Worm (Caenorhabditis elegans) whole organism, L3 larva: ENCODE measurements around the gene srx-12.

Experiments used
- R02D3.7 ChIP-seq: fragments of 150-350 bp; optimal IDR thresholded peaks from 2 replicates; lab custom pipeline; 2014; ENCODE audit warnings: missing biosample characterization, missing genetic modification characterization
- aly-2 ChIP-seq: fragments of 150-350 bp; optimal IDR thresholded peaks from 2 replicates; lab custom pipeline; 2014; ENCODE audit warnings: missing biosample characterization, missing genetic modification characterization
- ama-1 ChIP-seq: fragments of 150-350 bp; optimal IDR thresholded peaks from 2 replicates; lab custom pipeline; 2018
- ceh-28 ChIP-seq: fragments of 150-350 bp; optimal IDR thresholded peaks from 2 replicates; lab custom pipeline; 2014; ENCODE audit warnings: missing biosample characterization, missing genetic modification reagents, missing genetic modification characterization
- ceh-82 ChIP-seq: fragments of 150-350 bp; optimal IDR thresholded peaks from 2 replicates; lab custom pipeline; 2014; ENCODE audit warnings: missing biosample characterization, missing genetic modification characterization
- ceh-9 ChIP-seq: sonication (generic microtip); optimal IDR thresholded peaks from 2 replicates; lab custom pipeline; 2018; ENCODE audit warnings: missing biosample characterization, missing genetic modification characterization
- daf-12 ChIP-seq: fragments of 150-350 bp; optimal IDR thresholded peaks from 2 replicates; lab custom pipeline; 2014; ENCODE audit warnings: missing biosample characterization, missing genetic modification reagents, missing genetic modification characterization
- egl-27 ChIP-seq: sonication (generic microtip); optimal IDR thresholded peaks from 4 replicates; lab custom pipeline; 2017; ENCODE audit warnings: missing biosample characterization, missing genetic modification reagents, missing genetic modification characterization
- egl-5 ChIP-seq: fragments of 150-350 bp; optimal IDR thresholded peaks from 2 replicates; lab custom pipeline; 2017; ENCODE audit warnings: missing biosample characterization, missing genetic modification reagents, missing genetic modification characterization, inconsistent platforms
- elt-1 ChIP-seq: fragments of 150-350 bp; optimal IDR thresholded peaks from 2 replicates; lab custom pipeline; 2014; ENCODE audit warnings: missing biosample characterization, missing genetic modification characterization
- elt-2 ChIP-seq: sonication (generic microtip); optimal IDR thresholded peaks from 2 replicates; lab custom pipeline; 2016; ENCODE audit warnings: missing genetic modification reagents, mild to moderate bottlenecking, missing genetic modification characterization, missing compliant biosample characterization
- fkh-10 ChIP-seq: sonication (generic microtip); optimal IDR thresholded peaks from 2 replicates; lab custom pipeline; 2017; ENCODE audit warnings: missing biosample characterization, missing genetic modification reagents, missing genetic modification characterization
- hmg-11 ChIP-seq: sonication (generic microtip); optimal IDR thresholded peaks from 2 replicates; lab custom pipeline; 2016; ENCODE audit warnings: missing genetic modification characterization, missing compliant biosample characterization
- jun-1 ChIP-seq: fragments of 150-350 bp; optimal IDR thresholded peaks from 2 replicates; lab custom pipeline; 2014; ENCODE audit warnings: missing biosample characterization, missing genetic modification reagents, missing genetic modification characterization
- lin-15B ChIP-seq: fragments of 150-350 bp; optimal IDR thresholded peaks from 2 replicates; lab custom pipeline; 2014; ENCODE audit warnings: missing biosample characterization, missing genetic modification characterization
- lin-39 ChIP-seq: fragments of 150-350 bp; optimal IDR thresholded peaks from 2 replicates; lab custom pipeline; 2018; ENCODE audit warnings: missing biosample characterization, missing genetic modification reagents, missing genetic modification characterization
- lsy-12 ChIP-seq: sonication (generic microtip); optimal IDR thresholded peaks from 2 replicates; lab custom pipeline; 2016; ENCODE audit warnings: mild to moderate bottlenecking, missing genetic modification characterization, missing compliant biosample characterization
- mdl-1 ChIP-seq: fragments of 150-350 bp; optimal IDR thresholded peaks from 2 replicates; lab custom pipeline; 2014; ENCODE audit warnings: missing biosample characterization, missing genetic modification characterization
- mml-1 ChIP-seq: fragments of 150-350 bp; sonication (generic microtip); optimal IDR thresholded peaks from 3 replicates; lab custom pipeline; 2014; ENCODE audit warnings: missing biosample characterization, missing genetic modification characterization
- nfya-1 ChIP-seq: sonication (generic microtip); optimal IDR thresholded peaks from 2 replicates; lab custom pipeline; 2017; ENCODE audit warnings: missing genetic modification characterization, mild to moderate bottlenecking, missing compliant biosample characterization, antibody characterized with exemption, moderate library complexity; ENCODE audit not compliant: insufficient read depth
- nhr-11 ChIP-seq: fragments of 150-350 bp; optimal IDR thresholded peaks from 2 replicates; lab custom pipeline; 2014; ENCODE audit warnings: missing biosample characterization, missing genetic modification characterization
- nhr-12 ChIP-seq: fragments of 150-350 bp; optimal IDR thresholded peaks from 2 replicates; lab custom pipeline; 2014; ENCODE audit warnings: missing biosample characterization, missing genetic modification characterization
- nhr-23 ChIP-seq: fragments of 150-350 bp; optimal IDR thresholded peaks from 2 replicates; lab custom pipeline; 2014; ENCODE audit warnings: missing biosample characterization, missing genetic modification reagents, missing genetic modification characterization
- nhr-237 ChIP-seq: fragments of 150-350 bp; optimal IDR thresholded peaks from 2 replicates; lab custom pipeline; 2014; ENCODE audit warnings: missing biosample characterization, missing genetic modification characterization
- nhr-25 ChIP-seq: sonication (generic microtip); optimal IDR thresholded peaks from 2 replicates; lab custom pipeline; 2017; ENCODE audit warnings: missing biosample characterization, missing genetic modification characterization
- nhr-28 ChIP-seq: fragments of 150-350 bp; optimal IDR thresholded peaks from 2 replicates; lab custom pipeline; 2014; ENCODE audit warnings: missing biosample characterization, missing genetic modification characterization
- nhr-43 ChIP-seq: sonication (generic microtip); optimal IDR thresholded peaks from 2 replicates; lab custom pipeline; 2016; ENCODE audit warnings: mild to moderate bottlenecking, missing genetic modification characterization, missing compliant biosample characterization; ENCODE audit not compliant: poor library complexity, severe bottlenecking
- pha-4 ChIP-seq: fragments of 150-350 bp; optimal IDR thresholded peaks from 2 replicates; lab custom pipeline; 2014; ENCODE audit warnings: missing biosample characterization, missing genetic modification reagents, missing genetic modification characterization
- pqm-1 ChIP-seq: fragments of 150-350 bp; optimal IDR thresholded peaks from 2 replicates; lab custom pipeline; 2017; ENCODE audit warnings: missing biosample characterization, missing genetic modification characterization, inconsistent platforms
- skn-1 ChIP-seq: fragments of 150-350 bp; optimal IDR thresholded peaks from 2 replicates; lab custom pipeline; 2014; ENCODE audit warnings: missing biosample characterization, missing genetic modification characterization
- snpc-4 ChIP-seq: fragments of 150-350 bp; optimal IDR thresholded peaks from 2 replicates; lab custom pipeline; 2014; ENCODE audit warnings: missing biosample characterization, missing genetic modification characterization
- tbx-2 ChIP-seq: sonication (generic microtip); optimal IDR thresholded peaks from 2 replicates; lab custom pipeline; 2016; ENCODE audit warnings: mild to moderate bottlenecking, missing genetic modification characterization, missing compliant biosample characterization
- unc-39 ChIP-seq: sonication (generic microtip); optimal IDR thresholded peaks from 4 replicates; lab custom pipeline; 2017; ENCODE audit warnings: missing biosample characterization, missing genetic modification characterization
- zag-1 ChIP-seq: fragments of 150-350 bp; optimal IDR thresholded peaks from 2 replicates; lab custom pipeline; 2014; ENCODE audit warnings: missing biosample characterization, missing genetic modification characterization
- ztf-4 ChIP-seq: fragments of 150-350 bp; optimal IDR thresholded peaks from 2 replicates; lab custom pipeline; 2014; ENCODE audit warnings: missing biosample characterization, missing genetic modification characterization

The srx-12 gene

DNA sequence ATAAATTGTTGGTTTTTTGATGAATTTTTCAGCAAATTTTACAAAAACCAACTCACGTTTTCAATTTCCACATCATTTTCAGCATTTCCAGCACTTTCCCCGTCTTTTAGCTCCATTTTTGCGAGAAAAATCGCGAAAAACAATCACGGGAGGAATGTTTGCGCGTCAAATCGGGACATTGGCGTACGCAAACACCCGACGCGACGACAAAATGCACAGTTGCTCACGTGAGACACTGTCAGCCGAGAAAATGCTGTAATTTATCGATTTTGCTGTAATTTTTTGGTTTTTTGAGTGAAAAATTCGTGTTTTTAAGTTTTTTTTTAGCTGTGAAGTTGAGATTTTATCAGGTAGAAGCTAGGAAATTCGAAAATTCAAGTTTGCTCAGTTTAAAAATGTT, 36.2 kb upstream of the srx-12 start, which contains the start of gene Y55F3AM.9:
TSS of gene Y55F3AM.9 (minus strand) at position 189 of the 400 bp plus-strand sequence.
- peak; percentile 48 for TF ChIP-seq pha-4 (tag; lab: Kevin White, UChicago)
- TF ChIP-seq nfya-1 (tag; lab: Kevin White, UChicago) = peak; percentile 42
- peak; percentile 58 for TF ChIP-seq lin-15B (tag; lab: Kevin White, UChicago)
- TF ChIP-seq egl-5 (tag; lab: Kevin White, UChicago) = peak; percentile 66
- no peak for TF ChIP-seq egl-27 (tag; lab: Kevin White, UChicago)
- TF ChIP-seq ceh-28 = peak; percentile 47

DNA sequence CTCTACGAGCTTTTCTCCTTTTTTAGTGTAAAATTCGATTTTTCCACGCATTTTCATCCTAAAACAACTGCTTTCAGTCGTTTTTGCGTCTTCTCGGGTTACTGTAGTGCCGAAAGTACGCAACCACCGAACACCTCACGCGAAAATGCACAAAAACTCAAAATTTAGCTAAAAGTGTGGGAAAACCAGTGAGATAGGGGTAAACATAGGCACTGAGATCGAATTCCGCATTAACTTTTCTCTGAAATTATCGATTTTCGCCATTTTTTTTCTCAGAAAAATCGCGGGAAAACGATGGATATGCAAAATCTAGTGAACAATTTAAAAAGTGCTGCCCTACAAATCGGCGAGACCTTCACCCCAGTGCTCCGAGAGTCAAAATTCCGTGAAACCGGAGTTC, 35.6 kb upstream of the srx-12 start, which contains the start of gene atg-3:
TSS of gene atg-3 (plus strand) at position 301 of the 400 bp plus-strand sequence.
- TF ChIP-seq ceh-28 = no peak
- TF ChIP-seq egl-27 (tag; lab: Kevin White, UChicago) = no peak
- TF ChIP-seq unc-39 (tag; lab: Kevin White, UChicago) = no peak
- TF ChIP-seq lsy-12 (tag; lab: Kevin White, UChicago) = no peak
- no peak for TF ChIP-seq elt-1
- no peak for TF ChIP-seq nhr-12 (tag; lab: Kevin White, UChicago)
- no peak for TF ChIP-seq ama-1 (lab: Kevin White, UChicago)
- TF ChIP-seq aly-2 (tag; lab: Kevin White, UChicago) = no peak
- TF ChIP-seq ceh-9 (tag; lab: Kevin White, UChicago) = no peak
- TF ChIP-seq nhr-43 (tag; lab: Kevin White, UChicago) = no peak
- TF ChIP-seq daf-12 = no peak
- no peak for TF ChIP-seq fkh-10 (GFP tag; lab: Kevin White, UChicago)
- TF ChIP-seq lin-15B (tag; lab: Kevin White, UChicago) = no peak
- TF ChIP-seq nhr-237 (tag; lab: Kevin White, UChicago) = no peak

DNA sequence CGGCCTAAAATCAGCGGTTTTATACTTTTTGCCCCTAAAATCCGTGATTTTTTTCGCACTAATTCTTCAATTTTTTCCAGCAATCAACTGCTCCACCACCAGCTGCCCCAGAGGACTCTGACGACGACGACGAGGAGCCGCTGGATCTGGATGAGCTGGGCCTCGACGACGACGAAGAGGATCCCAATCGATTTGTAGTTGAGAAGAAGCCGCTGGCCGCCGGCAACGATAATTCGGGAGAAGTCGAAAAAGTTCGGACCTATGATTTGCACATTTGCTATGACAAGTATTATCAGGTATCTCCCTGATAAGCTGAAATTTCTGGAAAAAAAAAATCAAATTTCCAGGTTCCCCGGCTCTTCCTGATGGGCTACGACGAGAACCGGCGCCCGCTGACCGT, 34.0 kb upstream of the srx-12 start:
- no peak for TF ChIP-seq aly-2 (tag; lab: Kevin White, UChicago)
- TF ChIP-seq ceh-28 = no peak
- no peak for TF ChIP-seq pha-4 (tag; lab: Kevin White, UChicago)
- TF ChIP-seq nhr-12 (tag; lab: Kevin White, UChicago) = no peak
- no peak for TF ChIP-seq mml-1 (tag; lab: Kevin White, UChicago)
- no peak for TF ChIP-seq ama-1 (lab: Kevin White, UChicago)
- no peak for TF ChIP-seq mdl-1 (tag; lab: Kevin White, UChicago)
- TF ChIP-seq egl-5 (tag; lab: Kevin White, UChicago) = no peak
- TF ChIP-seq ceh-82 = no peak
- no peak for TF ChIP-seq elt-2

DNA sequence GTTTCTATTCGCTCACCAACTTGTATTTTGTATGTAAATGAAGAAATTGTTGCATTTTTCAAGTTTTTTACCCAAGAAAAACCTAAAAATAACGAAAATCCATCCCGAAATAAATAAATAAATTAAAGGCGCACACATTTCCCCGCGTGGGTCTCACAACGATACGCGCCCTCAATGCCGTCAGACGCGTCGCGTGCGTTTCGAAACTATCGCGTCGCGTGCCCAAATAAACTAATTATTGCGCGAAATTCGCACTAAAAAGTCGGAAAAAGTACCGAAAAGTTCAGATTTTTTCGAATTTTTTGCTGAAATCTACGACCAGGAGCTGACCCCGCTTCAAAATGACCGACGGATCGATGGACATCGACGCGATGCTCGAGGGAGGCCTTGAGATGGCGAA, 33.3 kb upstream of the srx-12 start, which contains the start of gene rbm-39:
TSS of gene rbm-39 (plus strand) at position 178 of the 400 bp plus-strand sequence.
- TF ChIP-seq nhr-43 (tag; lab: Kevin White, UChicago) (no peak), lin-15B (tag; lab: Kevin White, UChicago) (peak; percentile 93), nhr-23 (tag; lab: Kevin White, UChicago) (peak; percentile 84), lin-39 (tag; lab: Kevin White, UChicago) (peak; percentile 95), R02D3.7 (tag; lab: Kevin White, UChicago) (peak; percentile 66), lsy-12 (tag; lab: Kevin White, UChicago) (peak; percentile 63), ceh-28 (peak; percentile 24), snpc-4 (peak; percentile 70), jun-1 (tag; lab: Kevin White, UChicago) (peak; percentile 54), pqm-1 (tag; lab: Kevin White, UChicago) (peak; percentile 3), pha-4 (tag; lab: Kevin White, UChicago) (peak; percentile 95), nhr-11 (tag; lab: Kevin White, UChicago) (no peak), nhr-25 (tag; lab: Kevin White, UChicago) (peak; percentile 71), hmg-11 (peak; percentile 63), tbx-2 (tag; lab: Kevin White, UChicago) (peak; percentile 21), ztf-4 (tag; lab: Kevin White, UChicago) (peak; percentile 56), zag-1 (tag; lab: Kevin White, UChicago) (no peak), elt-1 (no peak), mml-1 (tag; lab: Kevin White, UChicago) (no peak), nhr-28 (tag; lab: Kevin White, UChicago) (no peak), ama-1 (lab: Kevin White, UChicago) (peak; percentile 94), fkh-10 (GFP tag; lab: Kevin White, UChicago) (peak; percentile 35), nfya-1 (tag; lab: Kevin White, UChicago) (peak; percentile 86), egl-5 (tag; lab: Kevin White, UChicago) (peak; percentile 99), skn-1 (peak; percentile 87), elt-2 (peak; percentile 54), mdl-1 (tag; lab: Kevin White, UChicago) (peak; percentile 26)
